Fruit fly (Drosophila melanogaster) whole organism, embryonic: ENCODE measurements around the gene unc-119.
A peak's percentile ranks its signal among the peaks of the same experiment; 100 is the strongest.

Experiments used
- Aef1 ChIP-seq: fragments of 200-800 bp; sonication (Bioruptor generic); IDR thresholded peaks from 3 replicates; pipeline ENCODE4 v1.3.6; 2022; ENCODE audit warnings: missing biosample characterization, missing genetic modification characterization
- CG11695 ChIP-seq: fragments of 200-800 bp; sonication (Bioruptor generic); IDR thresholded peaks from 3 replicates; pipeline ENCODE4 v1.3.6; 2022; ENCODE audit warnings: missing biosample characterization, missing genetic modification characterization
- CG12219 ChIP-seq: fragments of 200-800 bp; sonication (Bioruptor generic); optimal IDR thresholded peaks from 3 replicates; lab custom pipeline; 2018; ENCODE audit warnings: missing biosample characterization, mild to moderate bottlenecking, missing genetic modification characterization
- CG14667 ChIP-seq: fragments of 200-800 bp; sonication (Bioruptor generic); IDR thresholded peaks from 2 replicates; pipeline ENCODE4 v1.3.6; 2022; ENCODE audit warnings: missing biosample characterization, missing genetic modification characterization
- CG14710 ChIP-seq: fragments of 200-800 bp; sonication (Bioruptor generic); optimal IDR thresholded peaks from 3 replicates; lab custom pipeline; 2019; ENCODE audit warnings: missing biosample characterization, mild to moderate bottlenecking, missing genetic modification characterization, moderate library complexity
- CG1529 ChIP-seq: fragments of 200-800 bp; sonication (Bioruptor generic); optimal IDR thresholded peaks from 3 replicates; lab custom pipeline; 2018; ENCODE audit warnings: missing biosample characterization, missing genetic modification characterization
- CG17359 ChIP-seq: fragments of 200-800 bp; sonication (Bioruptor generic); optimal IDR thresholded peaks from 3 replicates; lab custom pipeline; 2018; ENCODE audit warnings: missing biosample characterization, mild to moderate bottlenecking, missing genetic modification characterization, moderate library complexity
- CG2712 ChIP-seq: fragments of 200-800 bp; optimal IDR thresholded peaks from 3 replicates; lab custom pipeline; 2019; ENCODE audit warnings: missing biosample characterization, mild to moderate bottlenecking, missing genetic modification characterization, moderate library complexity
- CG30403 ChIP-seq: fragments of 200-800 bp; sonication (Bioruptor generic); optimal IDR thresholded peaks from 3 replicates; lab custom pipeline; 2016; ENCODE audit warnings: missing biosample characterization, missing genetic modification characterization
- CG3065 ChIP-seq: fragments of 200-800 bp; sonication (Bioruptor generic); optimal IDR thresholded peaks from 2 replicates; lab custom pipeline; 2016; ENCODE audit warnings: missing biosample characterization, missing genetic modification characterization
- CG34422 ChIP-seq: fragments of 200-800 bp; sonication (Bioruptor generic); IDR thresholded peaks from 3 replicates; pipeline ENCODE4 v1.3.6; 2022; ENCODE audit warnings: missing biosample characterization, missing genetic modification characterization
- CG4820 ChIP-seq: fragments of 200-800 bp; sonication (Bioruptor generic); optimal IDR thresholded peaks from 3 replicates; lab custom pipeline; 2016; ENCODE audit warnings: missing biosample characterization, missing genetic modification characterization
- CG5953 ChIP-seq: fragments of 200-800 bp; sonication (Bioruptor generic); IDR thresholded peaks from 2 replicates; pipeline ENCODE4 v1.3.6; 2022; ENCODE audit warnings: missing biosample characterization, missing genetic modification characterization
- CG7839 ChIP-seq: fragments of 200-800 bp; sonication (Bioruptor generic); optimal IDR thresholded peaks from 3 replicates; lab custom pipeline; 2018; ENCODE audit warnings: missing biosample characterization, mild to moderate bottlenecking, missing genetic modification characterization, moderate library complexity
- Dll ChIP-seq: fragments of 200-800 bp; sonication (Bioruptor generic); IDR thresholded peaks from 4 replicates; pipeline ENCODE4 v1.3.6; 2022; ENCODE audit warnings: missing biosample characterization, missing genetic modification characterization; ENCODE audit not compliant: partially characterized antibody
- Drgx ChIP-seq: fragments of 200-800 bp; sonication (Bioruptor generic); IDR thresholded peaks from 2 replicates; pipeline ENCODE4 v1.3.6; 2022; ENCODE audit warnings: missing biosample characterization, missing genetic modification characterization
- Eip74EF ChIP-seq, 2 experiments: fragments of 200-800 bp in 1 of 2; fragments of >200 bp in 1 of 2; sonication (Bioruptor generic) in 1 of 2; optimal IDR thresholded peaks; 2 replicates each; lab custom pipeline; 2017 to 2019; ENCODE audit warnings: missing biosample characterization in 2 of 2, missing genetic modification characterization in 2 of 2, mild to moderate bottlenecking in 1 of 2, moderate library complexity in 1 of 2
- Fer1 ChIP-seq: fragments of 200-800 bp; sonication (Bioruptor generic); optimal IDR thresholded peaks from 2 replicates; lab custom pipeline; 2017; ENCODE audit warnings: missing biosample characterization, mild to moderate bottlenecking, missing genetic modification characterization
- Gug ChIP-seq: fragments of 200-800 bp; sonication (Bioruptor generic); IDR thresholded peaks from 4 replicates; pipeline ENCODE4 v1.3.6; 2022; ENCODE audit warnings: missing biosample characterization, missing genetic modification characterization
- HLH3B ChIP-seq: fragments of 200-800 bp; sonication (Bioruptor generic); IDR thresholded peaks from 2 replicates; pipeline ENCODE4 v1.3.6; 2022; ENCODE audit warnings: missing biosample characterization, missing genetic modification characterization
- Opbp ChIP-seq: fragments of 200-800 bp; sonication (Bioruptor generic); IDR thresholded peaks from 3 replicates; pipeline ENCODE4 v1.3.6; 2022; ENCODE audit warnings: missing biosample characterization, missing genetic modification characterization; ENCODE audit not compliant: partially characterized antibody
- Pdp1 ChIP-seq, 2 experiments: fragments of 200-800 bp; sonication (Bioruptor generic); optimal IDR thresholded peaks; 3 replicates each; lab custom pipeline; 2016; ENCODE audit warnings: missing biosample characterization in 2 of 2, missing genetic modification characterization in 2 of 2, mild to moderate bottlenecking in 1 of 2, moderate library complexity in 1 of 2
- Sry-δ ChIP-seq: fragments of 200-800 bp; sonication (Bioruptor generic); optimal IDR thresholded peaks from 2 replicates; lab custom pipeline; 2016; ENCODE audit warnings: missing biosample characterization, missing genetic modification characterization
- Ssrp ChIP-seq: fragments of 200-800 bp; sonication (Bioruptor generic); optimal IDR thresholded peaks from 2 replicates; lab custom pipeline; 2018; ENCODE audit warnings: missing biosample characterization, mild to moderate bottlenecking, missing genetic modification characterization, moderate library complexity
- bbx ChIP-seq: fragments of 200-800 bp; sonication (Bioruptor generic); IDR thresholded peaks from 2 replicates; pipeline ENCODE4 v1.3.6; 2022; ENCODE audit warnings: missing biosample characterization, missing genetic modification characterization; ENCODE audit not compliant: partially characterized antibody
- bsh ChIP-seq, 2 experiments: fragments of 200-800 bp; sonication (Bioruptor generic); optimal IDR thresholded peaks; 2 replicates each; lab custom pipeline; 2017 to 2018; ENCODE audit warnings: mild to moderate bottlenecking in 2 of 2, missing biosample characterization in 2 of 2, missing genetic modification characterization in 2 of 2, moderate library complexity in 1 of 2
- chm ChIP-seq: fragments of 200-800 bp; sonication (Bioruptor generic); IDR thresholded peaks from 2 replicates; pipeline ENCODE4 v1.3.6; 2022; ENCODE audit warnings: missing biosample characterization, missing genetic modification characterization
- corto ChIP-seq: fragments of 200-800 bp; sonication (Bioruptor generic); optimal IDR thresholded peaks from 2 replicates; lab custom pipeline; 2016; ENCODE audit warnings: missing biosample characterization, mild to moderate bottlenecking, missing genetic modification characterization, moderate library complexity
- crp ChIP-seq, 2 experiments: fragments of 200-800 bp; sonication (Bioruptor generic); optimal IDR thresholded peaks; 2 replicates in 1 of 2; 3 replicates in 1 of 2; lab custom pipeline; 2017; ENCODE audit warnings: missing biosample characterization in 2 of 2, missing genetic modification characterization in 2 of 2, mild to moderate bottlenecking in 1 of 2, moderate library complexity in 1 of 2
- dm ChIP-seq: fragments of 200-800 bp; sonication (Bioruptor generic); optimal IDR thresholded peaks from 3 replicates; lab custom pipeline; 2016; ENCODE audit warnings: missing biosample characterization, missing genetic modification characterization
- fd96Cb ChIP-seq: fragments of 200-800 bp; sonication (Bioruptor generic); optimal IDR thresholded peaks from 2 replicates; lab custom pipeline; 2018; ENCODE audit warnings: missing biosample characterization, mild to moderate bottlenecking, missing genetic modification characterization, moderate library complexity
- fru ChIP-seq: fragments of >200 bp; optimal IDR thresholded peaks from 2 replicates; lab custom pipeline; 2017
- gsb-n ChIP-seq: fragments of 200-800 bp; sonication (Bioruptor generic); optimal IDR thresholded peaks from 3 replicates; lab custom pipeline; 2018; ENCODE audit warnings: missing biosample characterization, mild to moderate bottlenecking, missing genetic modification characterization
- jigr1 ChIP-seq: fragments of 200-800 bp; sonication (Bioruptor generic); IDR thresholded peaks from 3 replicates; pipeline ENCODE4 v1.3.6; 2022; ENCODE audit warnings: missing biosample characterization, missing genetic modification characterization
- klu ChIP-seq: fragments of 200-800 bp; sonication (Bioruptor generic); IDR thresholded peaks from 2 replicates; pipeline ENCODE4 v1.3.6; 2022; ENCODE audit warnings: missing biosample characterization, missing genetic modification characterization
- lbe ChIP-seq: fragments of 200-800 bp; sonication (Bioruptor generic); optimal IDR thresholded peaks from 2 replicates; lab custom pipeline; 2016; ENCODE audit warnings: missing biosample characterization, mild to moderate bottlenecking, missing genetic modification characterization
- lmd ChIP-seq: fragments of 200-800 bp; sonication (Bioruptor generic); IDR thresholded peaks from 2 replicates; pipeline ENCODE4 v1.3.6; 2022; ENCODE audit warnings: missing biosample characterization, missing genetic modification characterization
- pzg ChIP-seq: fragments of 200-800 bp; sonication (Bioruptor generic); optimal IDR thresholded peaks from 3 replicates; lab custom pipeline; 2018; ENCODE audit warnings: missing biosample characterization, mild to moderate bottlenecking, missing genetic modification characterization, moderate library complexity
- sisA ChIP-seq: fragments of 200-800 bp; sonication (Bioruptor generic); IDR thresholded peaks from 2 replicates; pipeline ENCODE4 v1.3.6; 2022; ENCODE audit warnings: missing biosample characterization, missing genetic modification characterization
- tgo ChIP-seq: fragments of 200-800 bp; sonication (Bioruptor generic); IDR thresholded peaks from 3 replicates; pipeline ENCODE4 v1.3.6; 2022; ENCODE audit warnings: missing biosample characterization, missing genetic modification characterization
- wdn ChIP-seq: fragments of 200-800 bp; sonication (Bioruptor generic); IDR thresholded peaks from 2 replicates; pipeline ENCODE4 v1.3.6; 2022; ENCODE audit warnings: missing biosample characterization, missing genetic modification characterization
- zf30C ChIP-seq: fragments of 200-800 bp; sonication (Bioruptor generic); optimal IDR thresholded peaks from 3 replicates; lab custom pipeline; 2018; ENCODE audit warnings: missing biosample characterization, mild to moderate bottlenecking, missing genetic modification characterization

unc-119 gene

dm6 chrX:7302329-7302728 lies 11.2 kb upstream of the unc-119 start (continued):
- no peak for TF ChIP-seq dm (GFP tag; lab: Kevin White, UChicago)
- TF ChIP-seq CG17359 (tag; lab: Kevin White, UChicago) = peak; percentile 37
- TF ChIP-seq bsh (GFP tag; optimal IDR thresholded peaks at IDR 0.05; lab: Kevin White, UChicago) = peak; percentile 70 to 84
- TF ChIP-seq Dll (GFP tag; lab: Robert Waterston, UW) = no peak
- no peak for TF ChIP-seq CG30403 (GFP tag; lab: Kevin White, UChicago)
- peak; percentile 68 for TF ChIP-seq corto (GFP tag; lab: Kevin White, UChicago)
- no peak for TF ChIP-seq CG1529
- TF ChIP-seq zf30C (GFP tag; lab: Kevin White, UChicago) = peak; percentile 16
- TF ChIP-seq CG2712 = peak; percentile 35
- 0 out of 3 replicates have a peak, but pooled peaks have one; percentile 15 for TF ChIP-seq Aef1 (GFP tag; lab: Robert Waterston, UW)
- TF ChIP-seq wdn (GFP tag; lab: Robert Waterston, UW) = no peak
- TF ChIP-seq fd96Cb (tag; lab: Kevin White, UChicago) = peak; percentile 50
- TF ChIP-seq CG14667 (GFP tag; lab: Robert Waterston, UW) = peak; percentile 21; the same call in 1 of the 2 replicates
- peak; percentile 33 for TF ChIP-seq CG14710 (tag; lab: Kevin White, UChicago)
- peak; percentile 17; the same call in 1 of the 4 replicates for TF ChIP-seq Gug (GFP tag; lab: Robert Waterston, UW)
- TF ChIP-seq chm (GFP tag; lab: Robert Waterston, UW) = peak; percentile 47; the same call in 1 of the 2 replicates
- peak in 1 of 2 experiments; percentile 2 for TF ChIP-seq Pdp1 (GFP tag; optimal IDR thresholded peaks at IDR 0.05; lab: Kevin White, UChicago)
- TF ChIP-seq CG7839 (tag; lab: Kevin White, UChicago) = peak; percentile 28
- 0 out of 3 replicates have a peak, but pooled peaks have one; percentile 9 for TF ChIP-seq CG11695 (GFP tag; lab: Robert Waterston, UW)
- TF ChIP-seq HLH3B (GFP tag; lab: Robert Waterston, UW) = peak; percentile 33; the same call in 1 of the 2 replicates
- TF ChIP-seq CG4820 = peak; percentile 7
- no peak for TF ChIP-seq crp (GFP tag; optimal IDR thresholded peaks at IDR 0.05; lab: Kevin White, UChicago)
- TF ChIP-seq fru (lab: Kevin White, UChicago) = no peak
- TF ChIP-seq CG12219 = no peak
- peak; percentile 84 for TF ChIP-seq Drgx (GFP tag; lab: Robert Waterston, UW)
- peak in 1 of 2 experiments; percentile 9 for TF ChIP-seq Eip74EF (GFP tag; optimal IDR thresholded peaks at IDR 0.05; lab: Kevin White, UChicago)
- no peak for TF ChIP-seq Fer1 (GFP tag; lab: Kevin White, UChicago)
- peak; percentile 89 for TF ChIP-seq lbe
- TF ChIP-seq CG5953 (GFP tag; lab: Robert Waterston, UW) = no peak
- peak; percentile 14 for TF ChIP-seq gsb-n (tag; lab: Kevin White, UChicago)
- TF ChIP-seq jigr1 (GFP tag; lab: Robert Waterston, UW) = no peak
- TF ChIP-seq pzg (GFP tag; lab: Kevin White, UChicago) = no peak
- TF ChIP-seq CG34422 (GFP tag; lab: Robert Waterston, UW) = peak; percentile 31; the same call in 1 of the 3 replicates
- no peak for TF ChIP-seq klu (GFP tag; lab: Robert Waterston, UW)
- peak; percentile 4 for TF ChIP-seq Ssrp
- no peak for TF ChIP-seq Sry-δ (GFP tag; lab: Kevin White, UChicago)
- TF ChIP-seq CG3065 (GFP tag; lab: Kevin White, UChicago) = no peak
- no peak for TF ChIP-seq Opbp
- TF ChIP-seq lmd = peak; percentile 51
- peak; percentile 37; the same call in 2 of the 3 replicates for TF ChIP-seq tgo (GFP tag; lab: Robert Waterston, UW)
- TF ChIP-seq sisA (GFP tag; lab: Robert Waterston, UW) = peak; percentile 45
- TF ChIP-seq bbx (GFP tag; lab: Robert Waterston, UW) = no peak
